Worm (Caenorhabditis elegans): ENCODE results near the gene mfsd-8.

ce11 chrIII:3255023-3255422 lies 27.1 kb upstream of the mfsd-8 start:
- TF ChIP-seq ama-1 (optimal IDR thresholded peaks at IDR 0.05): no peak
- TF ChIP-seq snpc-4 (tag; optimal IDR thresholded peaks at IDR 0.05): no peak
- TF ChIP-seq unc-39 (tag; optimal IDR thresholded peaks at IDR 0.05): no peak
- no peak for TF ChIP-seq pqm-1 (tag; optimal IDR thresholded peaks at IDR 0.05)
- no peak for TF ChIP-seq aly-2 (tag; optimal IDR thresholded peaks at IDR 0.05)
- TF ChIP-seq fos-1 (tag; optimal IDR thresholded peaks at IDR 0.05): no peak
- TF ChIP-seq sea-2 (GFP tag; optimal IDR thresholded peaks at IDR 0.05): no peak
- no peak for TF ChIP-seq nhr-76 (tag; optimal IDR thresholded peaks at IDR 0.05)
